Worm (Caenorhabditis elegans) whole organism, early embryonic: ENCODE measurements around the gene F59H6.14.
"Not testable (repeated sequence)": the region's sequence is repeated elsewhere in the genome, so short reads cannot be mapped to it uniquely, and the experiment has no call there.

ENCODE experiments used
- F13C5.2 ChIP-seq: sonication (generic microtip); optimal IDR thresholded peaks from 2 replicates; lab custom pipeline; 2017; ENCODE audit warnings: mild to moderate bottlenecking, missing genetic modification characterization, inconsistent platforms, missing compliant biosample characterization
- ama-1 ChIP-seq: fragments of 150-350 bp; optimal IDR thresholded peaks from 2 replicates; lab custom pipeline; 2014
- ceh-36 ChIP-seq: sonication (generic microtip); optimal IDR thresholded peaks from 2 replicates; lab custom pipeline; 2016; ENCODE audit warnings: missing genetic modification characterization, inconsistent platforms, missing compliant biosample characterization
- ets-7 ChIP-seq: sonication (generic microtip); optimal IDR thresholded peaks from 2 replicates; lab custom pipeline; 2016; ENCODE audit warnings: missing genotype, missing genetic modification characterization, missing compliant biosample characterization
- flt-1 ChIP-seq: fragments of 200-800 bp; sonication (Bioruptor generic); IDR thresholded peaks from 2 replicates; pipeline ENCODE4 v1.3.6; 2022; ENCODE audit warnings: missing genetic modification characterization, missing compliant biosample characterization
- hmbx-1 ChIP-seq: sonication (generic microtip); optimal IDR thresholded peaks from 2 replicates; lab custom pipeline; 2016; ENCODE audit warnings: mild to moderate bottlenecking, missing genetic modification characterization, missing compliant biosample characterization
- hmg-4 ChIP-seq: fragments of 200-800 bp; sonication (Bioruptor generic); optimal IDR thresholded peaks from 2 replicates; lab custom pipeline; 2018; ENCODE audit warnings: mild to moderate bottlenecking, missing genetic modification characterization, missing compliant biosample characterization
- scrt-1 ChIP-seq: fragments of 200-800 bp; sonication (Bioruptor generic); IDR thresholded peaks from 2 replicates; pipeline ENCODE4 v1.3.6; 2022; ENCODE audit warnings: missing genetic modification characterization, missing compliant biosample characterization
- tra-4 ChIP-seq: sonication (generic microtip); optimal IDR thresholded peaks from 2 replicates; lab custom pipeline; 2017; ENCODE audit warnings: missing genetic modification characterization, missing compliant biosample characterization

ce11 chrII:2067451-2068021 lies 34.1 kb downstream of the F59H6.14 start, which contains the start of gene F07E5.12:
- not testable (repeated sequence) for TF ChIP-seq ama-1; hmg-4 (GFP tag; lab: Kevin White, UChicago); F13C5.2 (tag; lab: Kevin White, UChicago); ets-7 (tag; lab: Kevin White, UChicago); tra-4; ceh-36 (tag; lab: Kevin White, UChicago); hmbx-1; flt-1 (GFP tag; lab: Robert Waterston, UW); scrt-1 (GFP tag; lab: Robert Waterston, UW)
